Worm (Caenorhabditis elegans) whole organism, midembryonic: Measurements from ENCODE around the gene col-121.

ENCODE experiments used
- cog-1 ChIP-seq: sonication (generic microtip); optimal IDR thresholded peaks from 2 replicates; lab custom pipeline; 2016; ENCODE audit warnings: missing genetic modification characterization, missing compliant biosample characterization
- flt-1 ChIP-seq: fragments of 200-800 bp; sonication (Bioruptor generic); IDR thresholded peaks from 2 replicates; pipeline ENCODE4 v1.3.6; 2022; ENCODE audit warnings: missing genetic modification characterization, missing compliant biosample characterization
- tab-1 ChIP-seq: fragments of 200-800 bp; sonication (Bioruptor generic); IDR thresholded peaks from 2 replicates; pipeline ENCODE4 v1.3.6; 2022; ENCODE audit warnings: missing genetic modification characterization, missing compliant biosample characterization

DNA sequence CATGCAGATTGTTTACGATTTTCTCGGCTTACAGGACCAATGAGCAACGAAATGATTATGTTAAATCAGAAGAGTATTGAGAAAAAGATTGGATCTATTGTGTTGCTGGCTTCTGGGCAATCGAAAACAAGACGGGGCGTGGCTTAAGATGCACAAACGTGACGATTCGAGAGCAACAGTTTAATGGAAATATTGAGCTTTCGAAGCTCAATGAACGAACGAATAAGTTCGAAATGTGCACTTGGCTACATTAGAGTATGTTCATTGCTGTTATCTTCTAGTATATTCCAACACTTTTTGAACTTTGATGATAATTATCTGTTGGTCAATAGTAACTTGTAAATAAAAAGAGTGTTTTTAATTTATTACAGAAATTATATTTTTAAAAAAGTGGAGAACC, 49.4 kb upstream of the col-121 start, which contains the start of gene hsp-12.3:
- TF ChIP-seq tab-1 (GFP tag; lab: Robert Waterston, UW) = no peak
- no peak for TF ChIP-seq cog-1
- TF ChIP-seq flt-1 = no peak
